Worm (Caenorhabditis elegans): ENCODE data around the gene Y39B6A.42.
A peak's percentile ranks its signal among the peaks of the same experiment; 100 is the strongest.

The Y39B6A.42 gene

DNA sequence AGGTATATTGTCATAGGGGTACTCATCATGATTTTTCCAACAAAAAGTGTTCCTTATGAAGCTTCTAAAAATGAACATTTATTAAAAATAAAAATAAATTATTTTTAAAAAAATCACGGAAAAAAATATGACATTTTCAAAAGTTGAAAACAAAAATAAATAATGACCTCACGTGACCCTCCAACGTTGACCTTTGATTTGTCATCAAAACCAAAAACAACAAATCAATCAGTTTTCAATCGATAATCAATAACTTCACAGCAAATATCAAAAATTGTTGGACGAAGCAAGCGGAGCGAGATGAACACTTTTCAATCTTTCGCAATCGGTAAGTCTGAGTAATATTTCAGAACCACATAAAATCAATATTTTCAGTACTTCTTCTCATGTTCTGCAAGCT, 29.1 kb downstream of the Y39B6A.42 start, which contains the start of gene Y80D3A.8:
Y80D3A.8 (plus strand) TSS at position 301 of the 400 bp plus-strand sequence.
- TF ChIP-seq ceh-24 (tag; optimal IDR thresholded peaks at IDR 0.05) (no peak), ceh-31 (tag; optimal IDR thresholded peaks at IDR 0.05) (no peak), madf-2 (tag; optimal IDR thresholded peaks at IDR 0.05) (no peak), nhr-232 (tag; optimal IDR thresholded peaks at IDR 0.05) (no peak), ets-4 (tag; optimal IDR thresholded peaks at IDR 0.05) (no peak), tbx-7 (tag; optimal IDR thresholded peaks at IDR 0.05) (no peak), pat-9 (tag; optimal IDR thresholded peaks at IDR 0.05) (no peak), pax-1 (tag; optimal IDR thresholded peaks at IDR 0.05) (no peak), fkh-10 (GFP tag; optimal IDR thresholded peaks at IDR 0.05) (no peak), eyg-1 (tag; optimal IDR thresholded peaks at IDR 0.05) (no peak), pag-3 (tag; optimal IDR thresholded peaks at IDR 0.05; ENCODE audit: borderline replicate concordance) (no peak)

ce11 chrV:18937578-18937977, 31.9 kb downstream of the Y39B6A.42 start:
- no peak for TF ChIP-seq hlh-30 (tag; optimal IDR thresholded peaks at IDR 0.05; ENCODE audit: insufficient read depth)
- no peak for TF ChIP-seq tbx-7 (tag; optimal IDR thresholded peaks at IDR 0.05)
- TF ChIP-seq ztf-16 (tag; optimal IDR thresholded peaks at IDR 0.05): no peak
- TF ChIP-seq nhr-232 (tag; optimal IDR thresholded peaks at IDR 0.05): no peak
- no peak for TF ChIP-seq C08G9.2 (tag; optimal IDR thresholded peaks at IDR 0.05)
- TF ChIP-seq nhr-11 (tag; optimal IDR thresholded peaks at IDR 0.05): no peak
- TF ChIP-seq dmd-4 (tag; optimal IDR thresholded peaks at IDR 0.05; ENCODE audit: borderline replicate concordance): no peak
- no peak for TF ChIP-seq pag-3 (tag; optimal IDR thresholded peaks at IDR 0.05; ENCODE audit: borderline replicate concordance)
- TF ChIP-seq pqm-1 (tag; optimal IDR thresholded peaks at IDR 0.05): no peak
- TF ChIP-seq nfya-1 (tag; optimal IDR thresholded peaks at IDR 0.05): no peak
- TF ChIP-seq ama-1 (optimal IDR thresholded peaks at IDR 0.05): no peak
- no peak for TF ChIP-seq fkh-10 (GFP tag; optimal IDR thresholded peaks at IDR 0.05)
- no peak for TF ChIP-seq unc-42 (tag; optimal IDR thresholded peaks at IDR 0.05)
- no peak for TF ChIP-seq hlh-8 (tag; optimal IDR thresholded peaks at IDR 0.05)
- no peak for TF ChIP-seq fax-1 (tag; optimal IDR thresholded peaks at IDR 0.05)

DNA sequence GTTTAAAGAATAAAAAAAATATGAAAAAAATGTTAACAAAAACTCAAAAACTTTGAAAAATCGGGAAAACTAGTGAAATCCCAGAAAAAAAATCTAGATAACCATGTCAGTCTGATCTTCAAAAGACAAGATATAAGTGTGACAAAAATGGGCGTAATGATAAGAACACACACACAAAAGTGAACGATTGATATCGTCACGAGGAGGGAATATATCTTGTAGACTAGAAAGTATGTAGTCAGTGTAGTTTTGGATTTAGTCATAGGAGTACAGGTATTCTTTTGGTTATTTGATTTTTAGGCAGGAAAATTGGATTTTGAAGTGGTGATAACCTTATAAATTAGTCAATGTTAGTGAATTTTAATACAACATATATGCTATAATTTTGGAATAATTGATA, 34.9 kb downstream of the Y39B6A.42 start:
- no peak for TF ChIP-seq K09A11.1 (tag; optimal IDR thresholded peaks at IDR 0.05; ENCODE audit: insufficient read depth)
- no peak for TF ChIP-seq lin-11 (tag; optimal IDR thresholded peaks at IDR 0.05)
- no peak for TF ChIP-seq ceh-34 (tag; optimal IDR thresholded peaks at IDR 0.05)
- TF ChIP-seq ceh-2 (tag; optimal IDR thresholded peaks at IDR 0.05): no peak
- TF ChIP-seq eyg-1 (tag; optimal IDR thresholded peaks at IDR 0.05): no peak
- TF ChIP-seq nhr-11 (tag; optimal IDR thresholded peaks at IDR 0.05): peak; percentile 6

DNA sequence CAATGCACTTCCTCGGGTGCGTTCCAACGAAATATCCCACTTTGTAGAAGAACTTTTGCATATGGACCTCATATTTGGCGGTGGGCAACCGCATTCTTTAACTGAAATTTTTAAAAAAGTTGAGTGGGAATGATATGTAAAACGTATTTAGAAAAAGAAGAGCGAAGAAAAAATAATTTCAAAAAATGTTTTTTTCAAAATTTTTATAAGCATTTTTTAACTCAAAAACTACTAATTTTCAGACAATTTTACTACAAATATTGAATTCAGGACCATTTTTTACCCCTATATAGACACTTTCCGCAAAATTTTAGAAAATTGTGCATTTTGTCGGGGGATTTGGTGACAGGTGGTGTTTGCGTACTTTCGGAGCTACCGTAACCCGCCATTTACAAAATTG, 38.2 kb downstream of the Y39B6A.42 start, which contains the start of gene ptr-22:
ptr-22 (minus strand) TSS at position 101 of the 400 bp plus-strand sequence.
- TF ChIP-seq syd-9 (tag; optimal IDR thresholded peaks at IDR 0.05) (no peak), tbx-2 (tag; optimal IDR thresholded peaks at IDR 0.05) (no peak)

DNA sequence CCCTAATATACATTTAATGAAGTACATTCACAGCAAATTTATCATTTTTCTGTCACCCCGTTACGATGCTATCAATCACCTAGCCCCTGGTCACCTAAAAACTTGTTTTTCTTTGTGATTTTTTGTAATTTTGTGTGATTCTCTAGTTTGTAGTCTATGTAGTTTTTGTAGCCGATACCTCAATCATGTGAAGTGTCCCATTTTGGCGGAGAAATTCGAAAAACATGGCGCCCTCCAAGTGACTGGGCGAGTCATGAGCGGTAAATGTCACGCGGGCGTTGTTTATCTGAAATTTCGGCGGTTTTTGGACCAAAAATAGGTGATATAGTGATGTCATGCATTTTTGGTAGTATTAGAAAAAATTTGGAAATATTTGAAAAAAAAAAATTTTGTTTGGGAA, 38.7 kb downstream of the Y39B6A.42 start:
- TF ChIP-seq C08G9.2 (tag; optimal IDR thresholded peaks at IDR 0.05) (no peak), lin-11 (tag; optimal IDR thresholded peaks at IDR 0.05) (no peak), ceh-18 (tag; optimal IDR thresholded peaks at IDR 0.05) (no peak)
